Worm (Caenorhabditis elegans) whole organism, L1 larva: ENCODE data around the gene C44B7.5.
"Not testable (repeated sequence)": the region's sequence is repeated elsewhere in the genome, so short reads cannot be mapped to it uniquely, and the experiment has no call there.

Experiments
- C04F5.9 ChIP-seq: sonication (generic microtip); optimal IDR thresholded peaks from 2 replicates; lab custom pipeline; 2016; ENCODE audit warnings: missing genetic modification characterization, missing compliant biosample characterization
- C34B4.2 ChIP-seq: sonication (generic microtip); optimal IDR thresholded peaks from 2 replicates; lab custom pipeline; 2017; ENCODE audit warnings: mild to moderate bottlenecking, missing genetic modification characterization, missing compliant biosample characterization
- F16B12.6 ChIP-seq: fragments of 150-350 bp; optimal IDR thresholded peaks from 2 replicates; lab custom pipeline; 2014; ENCODE audit warnings: missing biosample characterization, missing genetic modification characterization
- alr-1 ChIP-seq: fragments of 200-800 bp; sonication (Bioruptor generic); optimal IDR thresholded peaks from 2 replicates; lab custom pipeline; 2018; ENCODE audit warnings: borderline replicate concordance, mild to moderate bottlenecking, missing genetic modification characterization, missing compliant biosample characterization
- aly-2 ChIP-seq: fragments of 150-350 bp; optimal IDR thresholded peaks from 2 replicates; lab custom pipeline; 2014; ENCODE audit warnings: missing biosample characterization, missing genetic modification characterization
- ceh-8 ChIP-seq: fragments of 200-800 bp; sonication (Bioruptor generic); optimal IDR thresholded peaks from 2 replicates; lab custom pipeline; 2018; ENCODE audit warnings: mild to moderate bottlenecking, missing genetic modification characterization, moderate library complexity, missing compliant biosample characterization
- ceh-82 ChIP-seq, 3 experiments: fragments of 150-350 bp in 1 of 3; sonication (generic microtip) in 2 of 3; optimal IDR thresholded peaks; 2 replicates each; lab custom pipeline; 2014 to 2017; ENCODE audit warnings: missing biosample characterization in 3 of 3, missing genetic modification characterization in 3 of 3
- ces-1 ChIP-seq: fragments of 150-350 bp; optimal IDR thresholded peaks from 2 replicates; lab custom pipeline; 2014; ENCODE audit warnings: missing biosample characterization, missing genetic modification reagents, missing genetic modification characterization
- dpl-1 ChIP-seq, 3 experiments: fragments of 150-350 bp in 2 of 3; sonication (generic microtip) in 1 of 3; optimal IDR thresholded peaks; 2 replicates each; lab custom pipeline; 2014 to 2017; ENCODE audit warnings: missing biosample characterization in 3 of 3, missing genetic modification characterization in 3 of 3, missing genetic modification reagents in 3 of 3
- dsc-1 ChIP-seq: sonication (generic microtip); optimal IDR thresholded peaks from 2 replicates; lab custom pipeline; 2016; ENCODE audit warnings: mild to moderate bottlenecking, missing genetic modification characterization, missing compliant biosample characterization
- efl-1 ChIP-seq, 4 experiments: fragments of 150-350 bp; optimal IDR thresholded peaks in 3 of 4; peaks in 1 of 4; 1 replicate in 1 of 4; 2 replicates in 3 of 4; lab custom pipeline; 2014; ENCODE audit warnings: missing biosample characterization in 2 of 4, missing genetic modification characterization in 2 of 4, missing genetic modification reagents in 2 of 4
- egl-13 ChIP-seq: sonication (generic microtip); optimal IDR thresholded peaks from 2 replicates; lab custom pipeline; 2016; ENCODE audit warnings: missing genotype, missing genetic modification reagents, missing genetic modification characterization, missing compliant biosample characterization
- elt-3 ChIP-seq, 6 experiments: fragments of 150-350 bp in 1 of 6; sonication (generic microtip); optimal IDR thresholded peaks; 2 replicates each; lab custom pipeline; 2017 to 2018; ENCODE audit warnings: missing biosample characterization in 6 of 6, missing genetic modification characterization in 6 of 6, inconsistent platforms in 1 of 6
- ets-5 ChIP-seq: fragments of 200-800 bp; sonication (Bioruptor generic); IDR thresholded peaks from 2 replicates; pipeline ENCODE4 v1.3.6; 2022; ENCODE audit warnings: missing genetic modification characterization, missing compliant biosample characterization
- fkh-4 ChIP-seq: sonication (generic microtip); optimal IDR thresholded peaks from 2 replicates; lab custom pipeline; 2016; ENCODE audit warnings: missing compliant biosample characterization, missing genetic modification characterization, borderline replicate concordance
- hlh-17 ChIP-seq: fragments of 200-800 bp; sonication (Bioruptor generic); optimal IDR thresholded peaks from 2 replicates; lab custom pipeline; 2018; ENCODE audit warnings: missing genetic modification characterization, mild to moderate bottlenecking, missing compliant biosample characterization, moderate library complexity, borderline replicate concordance
- hlh-4 ChIP-seq: sonication (generic microtip); optimal IDR thresholded peaks from 2 replicates; lab custom pipeline; 2016; ENCODE audit warnings: mild to moderate bottlenecking, missing genetic modification characterization, missing compliant biosample characterization
- jun-1 ChIP-seq: fragments of 150-350 bp; optimal IDR thresholded peaks from 2 replicates; lab custom pipeline; 2014; ENCODE audit warnings: missing biosample characterization, missing genetic modification reagents, missing genetic modification characterization
- lin-13 ChIP-seq: fragments of 150-350 bp; optimal IDR thresholded peaks from 2 replicates; lab custom pipeline; 2014; ENCODE audit warnings: missing biosample characterization, missing genetic modification reagents, missing genetic modification characterization
- lin-35 ChIP-seq, 2 experiments: fragments of 150-350 bp; optimal IDR thresholded peaks; 2 replicates each; lab custom pipeline; 2014; ENCODE audit warnings: missing biosample characterization in 2 of 2, missing genetic modification characterization in 2 of 2, missing genetic modification reagents in 2 of 2
- lin-39 ChIP-seq: fragments of 150-350 bp; optimal IDR thresholded peaks from 2 replicates; lab custom pipeline; 2014; ENCODE audit warnings: missing biosample characterization, missing genetic modification reagents, missing genetic modification characterization
- mab-9 ChIP-seq: fragments of 200-800 bp; sonication (Bioruptor generic); IDR thresholded peaks from 2 replicates; pipeline ENCODE4 v1.3.6; 2022; ENCODE audit warnings: missing genetic modification reagents, missing genetic modification characterization, missing compliant biosample characterization
- mdl-1 ChIP-seq, 2 experiments: fragments of 150-350 bp; optimal IDR thresholded peaks; 2 replicates each; lab custom pipeline; 2014 to 2017; ENCODE audit warnings: missing biosample characterization in 2 of 2, missing genetic modification characterization in 2 of 2, inconsistent platforms in 1 of 2
- mep-1 ChIP-seq: fragments of 150-350 bp; optimal IDR thresholded peaks from 2 replicates; lab custom pipeline; 2014; ENCODE audit warnings: missing biosample characterization, missing genetic modification characterization
- nhr-11 ChIP-seq: fragments of 150-350 bp; optimal IDR thresholded peaks from 2 replicates; lab custom pipeline; 2014; ENCODE audit warnings: missing biosample characterization, missing genetic modification characterization
- nhr-19 ChIP-seq: fragments of 200-800 bp; sonication (Bioruptor generic); conservative IDR thresholded peaks from 2 replicates; pipeline ENCODE4 v1.3.6; 2022; ENCODE audit warnings: missing genetic modification characterization, missing compliant biosample characterization
- nhr-237 ChIP-seq: fragments of 150-350 bp; optimal IDR thresholded peaks from 2 replicates; lab custom pipeline; 2014; ENCODE audit warnings: missing biosample characterization, missing genetic modification characterization
- nhr-28 ChIP-seq: fragments of 150-350 bp; optimal IDR thresholded peaks from 2 replicates; lab custom pipeline; 2014; ENCODE audit warnings: missing biosample characterization, missing genetic modification characterization
- nhr-77 ChIP-seq: fragments of 150-350 bp; optimal IDR thresholded peaks from 2 replicates; lab custom pipeline; 2014; ENCODE audit warnings: missing biosample characterization, missing genetic modification characterization
- nhr-85 ChIP-seq: sonication (generic microtip); peaks from one replicate; lab custom pipeline; 2016; ENCODE audit warnings: missing genetic modification characterization, inconsistent platforms, missing compliant biosample characterization
- pag-3 ChIP-seq: sonication (generic microtip); optimal IDR thresholded peaks from 2 replicates; lab custom pipeline; 2017; ENCODE audit warnings: missing genetic modification characterization, mild to moderate bottlenecking, missing compliant biosample characterization, antibody characterized with exemption, borderline replicate concordance; ENCODE audit not compliant: insufficient read depth
- pqm-1 ChIP-seq: sonication (generic microtip); optimal IDR thresholded peaks from 3 replicates; lab custom pipeline; 2017; ENCODE audit warnings: missing biosample characterization, missing genetic modification characterization
- skn-1 ChIP-seq: fragments of 150-350 bp; optimal IDR thresholded peaks from 2 replicates; lab custom pipeline; 2014; ENCODE audit warnings: missing biosample characterization, missing genetic modification characterization
- snpc-4 ChIP-seq: fragments of 150-350 bp; optimal IDR thresholded peaks from 2 replicates; lab custom pipeline; 2014; ENCODE audit warnings: missing biosample characterization, missing genetic modification characterization
- snu-23 ChIP-seq: sonication (generic microtip); optimal IDR thresholded peaks from 2 replicates; lab custom pipeline; 2016; ENCODE audit warnings: missing genetic modification characterization, missing compliant biosample characterization
- sox-4 ChIP-seq: sonication (generic microtip); optimal IDR thresholded peaks from 2 replicates; lab custom pipeline; 2016; ENCODE audit warnings: missing genetic modification characterization, missing compliant biosample characterization
- sptf-1 ChIP-seq: fragments of 150-350 bp; optimal IDR thresholded peaks from 2 replicates; lab custom pipeline; 2014; ENCODE audit warnings: missing biosample characterization, missing genetic modification characterization
- sup-37 ChIP-seq: fragments of 200-800 bp; sonication (Bioruptor generic); optimal IDR thresholded peaks from 2 replicates; lab custom pipeline; 2018; ENCODE audit warnings: mild to moderate bottlenecking, missing genetic modification characterization, missing compliant biosample characterization
- swsn-7 ChIP-seq: sonication (generic microtip); optimal IDR thresholded peaks from 2 replicates; lab custom pipeline; 2016; ENCODE audit warnings: missing genetic modification characterization, missing compliant biosample characterization
- tbx-2 ChIP-seq: sonication (generic microtip); optimal IDR thresholded peaks from 2 replicates; lab custom pipeline; 2016; ENCODE audit warnings: missing genetic modification characterization, missing compliant biosample characterization
- unc-62 ChIP-seq: fragments of 150-350 bp; optimal IDR thresholded peaks from 2 replicates; lab custom pipeline; 2014; ENCODE audit warnings: missing biosample characterization, missing genetic modification reagents, missing genetic modification characterization
- xbp-1 ChIP-seq: sonication (generic microtip); optimal IDR thresholded peaks from 2 replicates; lab custom pipeline; 2016; ENCODE audit warnings: missing genetic modification characterization, missing compliant biosample characterization
- zag-1 ChIP-seq: fragments of 150-350 bp; optimal IDR thresholded peaks from 2 replicates; lab custom pipeline; 2014; ENCODE audit warnings: missing biosample characterization, missing genetic modification characterization
- ztf-4 ChIP-seq: fragments of 150-350 bp; optimal IDR thresholded peaks from 2 replicates; lab custom pipeline; 2014; ENCODE audit warnings: missing biosample characterization, missing genetic modification characterization

The C44B7.5 gene

DNA sequence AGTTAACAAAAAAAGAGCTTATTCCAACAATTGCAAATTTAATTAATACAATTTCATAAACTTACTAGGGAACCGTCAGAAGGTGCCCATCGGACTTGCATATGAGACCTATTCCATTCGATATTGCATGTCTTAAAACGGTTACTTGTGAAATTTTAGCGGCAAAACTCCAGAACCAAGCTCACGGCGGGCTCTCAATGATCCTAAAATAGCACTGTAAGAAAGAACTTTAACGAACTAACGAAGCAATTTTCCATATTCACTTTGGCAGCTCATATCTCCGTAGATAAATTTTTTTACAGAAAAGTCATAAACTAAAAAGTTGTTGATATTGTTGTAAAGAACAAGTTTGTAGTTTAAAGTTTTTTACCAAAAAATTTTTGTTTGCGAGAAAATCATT is 35.3 kb upstream of the C44B7.5 start, which contains the start of gene B0252.3:
TSS of gene B0252.3 (minus strand) at position 101 of the 400 bp plus-strand sequence.
- TF ChIP-seq snpc-4 (tag; lab: Kevin White, UChicago); mdl-1 (tag; optimal IDR thresholded peaks at IDR 0.05; lab: Kevin White, UChicago); jun-1 (tag; lab: Kevin White, UChicago): not testable (repeated sequence)

DNA sequence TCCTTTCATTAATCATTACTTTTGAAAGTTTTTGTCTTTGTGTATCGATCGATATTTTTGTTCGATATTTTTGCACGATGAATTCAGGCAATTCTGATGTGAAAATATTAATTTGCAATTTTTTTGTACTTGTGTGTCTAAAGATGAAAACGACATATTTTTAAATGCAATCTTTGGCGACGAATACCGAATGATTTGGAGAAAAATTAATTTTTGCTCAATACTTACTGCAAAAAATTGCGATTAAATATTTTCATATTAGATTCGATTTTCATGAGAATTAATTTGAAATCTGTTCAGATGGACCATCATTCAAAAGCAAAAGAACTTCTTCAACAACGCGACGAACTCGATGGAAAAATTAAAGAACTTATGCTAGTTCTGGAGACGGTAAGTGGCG is 29.4 kb upstream of the C44B7.5 start, which contains the start of gene psmd-9:
TSS of gene psmd-9 (plus strand) at position 301 of the 400 bp plus-strand sequence.
- no peak for TF ChIP-seq zag-1
- TF ChIP-seq mep-1 (tag; lab: Kevin White, UChicago) = no peak
- no peak for TF ChIP-seq jun-1 (tag; lab: Kevin White, UChicago)
- TF ChIP-seq F16B12.6 (tag; lab: Kevin White, UChicago) = no peak
- no peak for TF ChIP-seq lin-13 (GFP tag; lab: Kevin White, UChicago)
- TF ChIP-seq sup-37 (GFP tag; lab: Kevin White, UChicago) = no peak
- no peak for TF ChIP-seq efl-1 (optimal IDR thresholded peaks at IDR 0.05; lab: Kevin White, UChicago)
- peak in 1 of 2 experiments; percentile 22 for TF ChIP-seq efl-1 (GFP tag; optimal IDR thresholded peaks at IDR 0.05 in 1 of 2; lab: Kevin White, UChicago)

ce11 chrII:6900708-6901107 is 28.3 kb upstream of the C44B7.5 start:
- TF ChIP-seq ceh-82 (tag; optimal IDR thresholded peaks at IDR 0.05; lab: Kevin White, UChicago) = no peak

DNA sequence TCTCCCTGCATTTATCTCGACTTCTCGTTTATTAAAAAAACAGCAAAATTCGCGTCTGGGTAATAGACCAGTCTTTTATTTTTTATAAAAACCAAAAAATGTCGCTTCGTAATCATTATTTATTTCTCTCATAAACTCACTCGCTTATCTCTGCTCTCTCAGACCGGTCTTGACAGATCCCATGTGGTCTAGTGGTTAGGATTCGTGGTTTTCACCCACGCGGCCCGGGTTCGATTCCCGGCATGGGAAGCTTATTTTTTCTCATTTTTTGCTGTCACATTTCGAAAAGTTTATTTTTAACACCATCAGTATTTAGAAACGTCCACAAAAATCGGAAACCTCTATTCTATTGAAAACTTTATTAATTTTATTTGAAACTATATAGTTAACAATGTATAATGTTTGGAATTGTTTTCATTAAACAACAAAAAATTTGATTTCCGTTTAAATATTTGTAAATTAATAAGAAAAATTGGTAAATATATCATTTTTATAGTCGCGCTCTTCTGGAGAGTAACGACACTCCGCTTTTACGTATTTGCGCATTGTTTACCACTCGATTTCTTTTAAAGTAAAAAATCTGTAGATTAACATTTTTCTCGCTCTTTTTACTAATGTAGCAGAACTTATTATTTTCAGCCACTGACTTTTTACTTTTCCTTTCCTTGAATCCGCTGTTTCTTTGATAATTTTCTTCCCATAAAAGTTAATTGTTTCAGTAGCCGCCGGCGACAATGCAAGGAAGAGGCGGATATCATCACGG is 25.8 kb upstream of the C44B7.5 start, which contains the start of gene hrpl-1:
TSS of gene hrpl-1 (plus strand) at position 713 of the 763 bp plus-strand sequence.
- peak; percentile 28 for TF ChIP-seq xbp-1
- TF ChIP-seq dpl-1 (GFP tag; optimal IDR thresholded peaks at IDR 0.05; lab: Kevin White, UChicago) = peak in 2 of 3 experiments; percentile 30 to 54
- TF ChIP-seq hlh-17 = no peak
- no peak for TF ChIP-seq nhr-77 (tag; lab: Kevin White, UChicago)
- peak; percentile 30; the same call in 1 of the 2 replicates for TF ChIP-seq nhr-19 (GFP tag; lab: Robert Waterston, UW)
- no peak for TF ChIP-seq ets-5 (GFP tag; lab: Robert Waterston, UW)
- no peak for TF ChIP-seq nhr-28 (tag; lab: Kevin White, UChicago)
- no peak for TF ChIP-seq pqm-1
- TF ChIP-seq ceh-8 (GFP tag; lab: Kevin White, UChicago) = no peak
- TF ChIP-seq egl-13 (tag; lab: Kevin White, UChicago) = no peak
- no peak for TF ChIP-seq C04F5.9
- no peak for TF ChIP-seq hlh-4 (tag; lab: Kevin White, UChicago)
- TF ChIP-seq tbx-2 (tag; lab: Kevin White, UChicago) = no peak
- TF ChIP-seq elt-3 (tag; optimal IDR thresholded peaks at IDR 0.05; lab: Kevin White, UChicago) = no peak
- TF ChIP-seq mab-9 (GFP tag; lab: Robert Waterston, UW) = no peak
- peak; percentile 48 for TF ChIP-seq dsc-1
- no peak for TF ChIP-seq lin-39
- peak; percentile 52 for TF ChIP-seq snu-23
- TF ChIP-seq C34B4.2 = no peak
- TF ChIP-seq swsn-7 (tag; lab: Kevin White, UChicago) = peak; percentile 31
- TF ChIP-seq nhr-237 (tag; lab: Kevin White, UChicago) = no peak
- TF ChIP-seq lin-35 (GFP tag; optimal IDR thresholded peaks at IDR 0.05; lab: Kevin White, UChicago) = peak in 1 of 2 experiments; percentile 74
- no peak for TF ChIP-seq fkh-4
- TF ChIP-seq aly-2 (tag; lab: Kevin White, UChicago) = no peak
- TF ChIP-seq ztf-4 (tag; lab: Kevin White, UChicago) = no peak
- no peak for TF ChIP-seq F16B12.6 (tag; lab: Kevin White, UChicago)
- peak; percentile 35 for TF ChIP-seq sox-4 (tag; lab: Kevin White, UChicago)
- TF ChIP-seq alr-1 (tag; lab: Kevin White, UChicago) = no peak
- TF ChIP-seq nhr-85 = peak; percentile 26
- no peak for TF ChIP-seq ces-1 (GFP tag; lab: Kevin White, UChicago)
- no peak for TF ChIP-seq pag-3 (tag; lab: Kevin White, UChicago)
- TF ChIP-seq efl-1 (optimal IDR thresholded peaks at IDR 0.05; lab: Kevin White, UChicago) = peak in 1 of 2 experiments; percentile 39
- peak; percentile 56 to 67 for TF ChIP-seq efl-1 (GFP tag; optimal IDR thresholded peaks at IDR 0.05 in 1 of 2; lab: Kevin White, UChicago)
- no peak for TF ChIP-seq unc-62 (GFP tag; lab: Kevin White, UChicago)
- TF ChIP-seq sptf-1 (tag; lab: Kevin White, UChicago) = no peak
- TF ChIP-seq nhr-11 = no peak
- TF ChIP-seq skn-1 (tag; lab: Kevin White, UChicago) = no peak
